Fruit fly (Drosophila melanogaster) whole organism, wandering third instar larva: ENCODE measurements around the gene Sfp77F.

Source experiments
- Abd-B ChIP-seq: fragments of >200 bp; optimal IDR thresholded peaks from 2 replicates; lab custom pipeline; 2017; ENCODE audit warnings: missing biosample characterization, missing genetic modification characterization
- HLH106 ChIP-seq: fragments of 200-800 bp; optimal IDR thresholded peaks from 3 replicates; lab custom pipeline; 2019; ENCODE audit warnings: missing biosample characterization, mild to moderate bottlenecking, missing genetic modification characterization, moderate library complexity
- Hnf4 ChIP-seq: fragments of 200-800 bp; sonication (Bioruptor generic); optimal IDR thresholded peaks from 2 replicates; lab custom pipeline; 2016; ENCODE audit warnings: missing biosample characterization, mild to moderate bottlenecking, missing genetic modification characterization
- Myc ChIP-seq: fragments of >200 bp; optimal IDR thresholded peaks from 2 replicates; lab custom pipeline; 2017
- N ChIP-seq: fragments of >200 bp; optimal IDR thresholded peaks from 2 replicates; lab custom pipeline; 2018; ENCODE audit warnings: missing biosample characterization, missing external identifiers, missing genetic modification characterization
- Sp1 ChIP-seq: fragments of 200-800 bp; sonication (Bioruptor generic); optimal IDR thresholded peaks from 3 replicates; lab custom pipeline; 2019; ENCODE audit warnings: missing biosample characterization, mild to moderate bottlenecking, missing genetic modification characterization, moderate library complexity
- h ChIP-seq: fragments of 200-800 bp; sonication (Bioruptor generic); optimal IDR thresholded peaks from 3 replicates; lab custom pipeline; 2016; ENCODE audit warnings: missing biosample characterization, mild to moderate bottlenecking, missing genetic modification characterization
- lola ChIP-seq: fragments of >200 bp; optimal IDR thresholded peaks from 2 replicates; lab custom pipeline; 2017; ENCODE audit warnings: missing biosample characterization, missing genetic modification characterization

- no peak for TF ChIP-seq Sp1 (GFP tag; lab: Kevin White, UChicago)
- no peak for TF ChIP-seq Myc (lab: Kevin White, UChicago)
- no peak for TF ChIP-seq HLH106 (tag; lab: Kevin White, UChicago)
- TF ChIP-seq h (GFP tag; lab: Kevin White, UChicago) = no peak
- no peak for TF ChIP-seq Abd-B (GFP tag; lab: Kevin White, UChicago)
- TF ChIP-seq lola (GFP tag; lab: Kevin White, UChicago) = no peak
- no peak for TF ChIP-seq Hnf4 (GFP tag; lab: Kevin White, UChicago)
- TF ChIP-seq N = no peak
Measured at dm6 chr3L:20946944-20947343, 49.7 kb upstream of the Sfp77F start.
